Fruit fly (Drosophila melanogaster): ENCODE results near the gene Graf.
A peak's percentile ranks its signal among the peaks of the same experiment; 100 is the strongest.

Gene Graf

dm6 chrX:15788235-15789187 lies 28.0 kb upstream of the Graf start, which contains the start of gene Rhp (continued):
- no peak for TF ChIP-seq crol (GFP tag; IDR thresholded peaks at IDR 0.05)
- no peak for TF ChIP-seq CG10147 (GFP tag; optimal IDR thresholded peaks at IDR 0.05)
- no peak for TF ChIP-seq dmrt99B (tag; optimal IDR thresholded peaks at IDR 0.05)
- no peak for TF ChIP-seq CG31388 (GFP tag; optimal IDR thresholded peaks at IDR 0.05)
- TF ChIP-seq CG10267 (tag; optimal IDR thresholded peaks at IDR 0.05): no peak
- no peak for TF ChIP-seq nmo (GFP tag; optimal IDR thresholded peaks at IDR 0.05)
- no peak for TF ChIP-seq CkIIα-i1 (GFP tag; IDR thresholded peaks at IDR 0.05)
- TF ChIP-seq CG9727 (GFP tag; optimal IDR thresholded peaks at IDR 0.05): peak; percentile 36
- no peak for TF ChIP-seq oc (tag; optimal IDR thresholded peaks at IDR 0.05)
- TF ChIP-seq Doc3 (GFP tag; IDR thresholded peaks at IDR 0.05; ENCODE audit: partially characterized antibody): no peak
- TF ChIP-seq CG6813 (GFP tag; optimal IDR thresholded peaks at IDR 0.05): peak; percentile 75
- no peak for TF ChIP-seq CG14667 (GFP tag; IDR thresholded peaks at IDR 0.05)
- no peak for TF ChIP-seq CG11398 (GFP tag; optimal IDR thresholded peaks at IDR 0.05)
- no peak for TF ChIP-seq gt (GFP tag; IDR thresholded peaks at IDR 0.05)
- TF ChIP-seq h (optimal IDR thresholded peaks at IDR 0.05): no peak
- TF ChIP-seq HHEX (GFP tag; optimal IDR thresholded peaks at IDR 0.05): peak; percentile 51
- no peak for TF ChIP-seq CG30431 (GFP tag; optimal IDR thresholded peaks at IDR 0.05)
- no peak for TF ChIP-seq CG1792 (GFP tag; optimal IDR thresholded peaks at IDR 0.05)
- TF ChIP-seq CG16779 (GFP tag; IDR thresholded peaks at IDR 0.05): no peak
- TF ChIP-seq nau (GFP tag; optimal IDR thresholded peaks at IDR 0.05): no peak
- TF ChIP-seq hkb (optimal IDR thresholded peaks at IDR 0.05): no peak
- TF ChIP-seq hkb (GFP tag; IDR thresholded peaks at IDR 0.05): peak; percentile 66
- peak; percentile 50 for TF ChIP-seq CG4328 (GFP tag; optimal IDR thresholded peaks at IDR 0.05)
- no peak for TF ChIP-seq sim (GFP tag; IDR thresholded peaks at IDR 0.05)
- no peak for TF ChIP-seq Mes4 (GFP tag; optimal IDR thresholded peaks at IDR 0.05)
- TF ChIP-seq Ets97D (GFP tag; optimal IDR thresholded peaks at IDR 0.05): no peak
- TF ChIP-seq Hr39 (optimal IDR thresholded peaks at IDR 0.05): no peak
- no peak for TF ChIP-seq CG2678 (tag; optimal IDR thresholded peaks at IDR 0.05)
- TF ChIP-seq en (GFP tag; optimal IDR thresholded peaks at IDR 0.05): no peak
- TF ChIP-seq CG1602 (GFP tag; optimal IDR thresholded peaks at IDR 0.05): no peak
- no peak for TF ChIP-seq CG11723 (GFP tag; optimal IDR thresholded peaks at IDR 0.05)
- TF ChIP-seq CG12071 (GFP tag; optimal IDR thresholded peaks at IDR 0.05): peak; percentile 69
- peak; percentile 18 for TF ChIP-seq MESR4 (GFP tag; optimal IDR thresholded peaks at IDR 0.05)
- TF ChIP-seq CG4820 (GFP tag; optimal IDR thresholded peaks at IDR 0.05): no peak
- TF ChIP-seq CG10654 (GFP tag; optimal IDR thresholded peaks at IDR 0.05): no peak
- peak; percentile 25; the same call in 1 of the 2 replicates for TF ChIP-seq CG13287 (GFP tag; IDR thresholded peaks at IDR 0.05; ENCODE audit: partially characterized antibody)
- no peak for TF ChIP-seq nerfin-2 (GFP tag; IDR thresholded peaks at IDR 0.05; ENCODE audit: partially characterized antibody)
- no peak for TF ChIP-seq bab2 (GFP tag; optimal IDR thresholded peaks at IDR 0.05)
- TF ChIP-seq psq (GFP tag; optimal IDR thresholded peaks at IDR 0.05): no peak
- TF ChIP-seq mam (GFP tag; optimal IDR thresholded peaks at IDR 0.05): no peak
- TF ChIP-seq CG6254 (GFP tag; optimal IDR thresholded peaks at IDR 0.05): peak; percentile 6
- no peak for TF ChIP-seq Nf-YA (GFP tag; IDR thresholded peaks at IDR 0.05)
- no peak; the same call in 1 of the 2 replicates for TF ChIP-seq Scr (GFP tag; IDR thresholded peaks at IDR 0.05; ENCODE audit: partially characterized antibody)
- no peak for TF ChIP-seq Atf6 (GFP tag; IDR thresholded peaks at IDR 0.05)
- no peak for TF ChIP-seq unc-4 (GFP tag; IDR thresholded peaks at IDR 0.05; ENCODE audit: partially characterized antibody)
- no peak for TF ChIP-seq Dbx (GFP tag; IDR thresholded peaks at IDR 0.05)
- peak; percentile 32 for TF ChIP-seq CG12104 (GFP tag; optimal IDR thresholded peaks at IDR 0.05)
- 0 out of 4 replicates have a peak, but pooled peaks have one; percentile 41 for TF ChIP-seq chinmo (GFP tag; IDR thresholded peaks at IDR 0.05; ENCODE audit: partially characterized antibody)
- TF ChIP-seq CG1024 (GFP tag; IDR thresholded peaks at IDR 0.05): no peak
- TF ChIP-seq CG11560 (tag; IDR thresholded peaks at IDR 0.05): no peak
